Worm (Caenorhabditis elegans): ENCODE data around the gene Y67H2A.10.

DNA sequence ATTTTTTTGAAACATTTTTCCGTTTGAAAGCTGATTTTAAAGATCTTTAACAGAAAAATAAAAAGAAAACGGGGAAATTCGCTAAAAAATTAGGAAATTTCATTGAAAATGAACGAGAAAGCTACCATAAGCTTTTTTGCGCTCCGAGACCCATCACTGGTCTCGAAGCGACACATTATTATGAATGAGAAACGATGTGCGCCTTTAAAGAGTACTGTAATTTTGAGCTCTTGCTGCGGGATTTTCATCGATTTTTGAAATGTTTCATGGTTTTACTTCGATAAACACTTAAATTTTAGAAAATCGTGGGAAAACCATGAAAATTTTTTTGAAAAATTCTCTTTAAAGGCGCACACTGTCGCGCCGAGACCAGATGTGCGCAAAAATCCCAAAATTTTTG, 935 bp upstream of the Y67H2A.10 start:
- TF ChIP-seq mes-4 (tag; optimal IDR thresholded peaks at IDR 0.05) (no peak), nhr-179 (tag; optimal IDR thresholded peaks at IDR 0.05) (no peak), nhr-80 (tag; optimal IDR thresholded peaks at IDR 0.05) (no peak), fkh-3 (tag; optimal IDR thresholded peaks at IDR 0.05) (no peak), hlh-26 (GFP tag; conservative IDR thresholded peaks at IDR 0.05) (no peak), Y53F4B.3 (GFP tag; IDR thresholded peaks at IDR 0.05) (no peak), unc-130 (GFP tag; optimal IDR thresholded peaks at IDR 0.05) (no peak), ama-1 (optimal IDR thresholded peaks at IDR 0.05) (no peak), ama-1 (GFP tag; optimal IDR thresholded peaks at IDR 0.05) (no peak)

Measured in whole organism, young adult.